1 fruit fly cellular context compared by ENCODE assay signal in genomic region chr3R:13874866-13875417, dm6.
TF ChIP-seq lines count a peak whose summit lies in the region.

E5 (minus strand) TSS chr3R:13874916.

TF ChIP-seq in whole organism, embryonic, 481 proteins besides CTCF, POLR2A, EP300 and RAD21 (continued from another document and continues in another):
- TF ChIP-seq HLH4C (GFP tag; IDR thresholded peaks at IDR 0.05; lab: Robert Waterston, UW; ENCODE audit: partially characterized antibody), result no peak; the same call in 2 of the 3 replicates
- no peak for TF ChIP-seq otp (GFP tag; IDR thresholded peaks at IDR 0.05; lab: Robert Waterston, UW)
- TF ChIP-seq row (GFP tag; IDR thresholded peaks at IDR 0.05; lab: Robert Waterston, UW), result no peak
- TF ChIP-seq CG32772 (GFP tag; IDR thresholded peaks at IDR 0.05; lab: Robert Waterston, UW), result no peak
- no peak for TF ChIP-seq tll (GFP tag; optimal IDR thresholded peaks at IDR 0.05; lab: Kevin White, UChicago)
- TF ChIP-seq H15 (GFP tag; IDR thresholded peaks at IDR 0.05; lab: Robert Waterston, UW), result no peak
- no peak for TF ChIP-seq CG14965 (GFP tag; optimal IDR thresholded peaks at IDR 0.05; lab: Kevin White, UChicago; ENCODE audit: borderline replicate concordance)
- TF ChIP-seq CG10147 (GFP tag; optimal IDR thresholded peaks at IDR 0.05; lab: Kevin White, UChicago), result no peak
- TF ChIP-seq hbn (GFP tag; IDR thresholded peaks at IDR 0.05; lab: Robert Waterston, UW; ENCODE audit: partially characterized antibody), result 0 out of 2 replicates have a peak, but pooled peaks have one; percentile 23
- no peak for TF ChIP-seq CG18011 (GFP tag; optimal IDR thresholded peaks at IDR 0.05; lab: Kevin White, UChicago)
- TF ChIP-seq Mrtf (GFP tag; IDR thresholded peaks at IDR 0.05; lab: Robert Waterston, UW), result no peak
- TF ChIP-seq E2f1 (GFP tag; IDR thresholded peaks at IDR 0.05; lab: Robert Waterston, UW), result no peak
- no peak for TF ChIP-seq CG17361 (GFP tag; IDR thresholded peaks at IDR 0.05; lab: Robert Waterston, UW)
- no peak for TF ChIP-seq ash1 (GFP tag; optimal IDR thresholded peaks at IDR 0.05; lab: Kevin White, UChicago)
- no peak for TF ChIP-seq CG12659 (GFP tag; optimal IDR thresholded peaks at IDR 0.05; lab: Kevin White, UChicago)
- peak; percentile 94 for TF ChIP-seq Nf-YA (GFP tag; IDR thresholded peaks at IDR 0.05; lab: Robert Waterston, UW)
- TF ChIP-seq cad (GFP tag; optimal IDR thresholded peaks at IDR 0.05; lab: Kevin White, UChicago), result no peak
- TF ChIP-seq bab2 (GFP tag; optimal IDR thresholded peaks at IDR 0.05; lab: Kevin White, UChicago), result no peak
- TF ChIP-seq CG3163 (GFP tag; optimal IDR thresholded peaks at IDR 0.05; lab: Kevin White, UChicago), result no peak
- TF ChIP-seq exex (tag; optimal IDR thresholded peaks at IDR 0.05; lab: Kevin White, UChicago), result no peak
- TF ChIP-seq croc (GFP tag; conservative IDR thresholded peaks at IDR 0.05; lab: Robert Waterston, UW), result no peak
- no peak for TF ChIP-seq psq (GFP tag; optimal IDR thresholded peaks at IDR 0.05; lab: Kevin White, UChicago)
- TF ChIP-seq CG8944 (GFP tag; optimal IDR thresholded peaks at IDR 0.05; lab: Kevin White, UChicago), result no peak
- no peak for TF ChIP-seq CG7372 (GFP tag; IDR thresholded peaks at IDR 0.05; lab: Robert Waterston, UW)
- no peak for TF ChIP-seq CG4730 (GFP tag; IDR thresholded peaks at IDR 0.05; lab: Robert Waterston, UW)
- TF ChIP-seq CG9817 (tag; optimal IDR thresholded peaks at IDR 0.05; lab: Kevin White, UChicago), result no peak
- no peak for TF ChIP-seq crc (GFP tag; optimal IDR thresholded peaks at IDR 0.05; lab: Kevin White, UChicago)
- 0 out of 3 replicates have a peak, but pooled peaks have one; percentile 15 for TF ChIP-seq knrl (GFP tag; IDR thresholded peaks at IDR 0.05; lab: Robert Waterston, UW; ENCODE audit: partially characterized antibody)
- no peak for TF ChIP-seq gro (GFP tag; optimal IDR thresholded peaks at IDR 0.05; lab: Kevin White, UChicago)
- no peak for TF ChIP-seq CG2875 (GFP tag; optimal IDR thresholded peaks at IDR 0.05; lab: Kevin White, UChicago)
- TF ChIP-seq Trl (optimal IDR thresholded peaks at IDR 0.05; lab: Kevin White, UChicago), result peak; percentile 92 to 93
- TF ChIP-seq Trl (GFP tag; optimal IDR thresholded peaks at IDR 0.05; lab: Kevin White, UChicago), result peak; percentile 43
- TF ChIP-seq ind (GFP tag; optimal IDR thresholded peaks at IDR 0.05; lab: Kevin White, UChicago), result no peak
- no peak for TF ChIP-seq Side (GFP tag; optimal IDR thresholded peaks at IDR 0.05; lab: Kevin White, UChicago)
- no peak for TF ChIP-seq dmrt99B (tag; optimal IDR thresholded peaks at IDR 0.05; lab: Kevin White, UChicago)
- peak; percentile 58 for TF ChIP-seq CoRest (tag; optimal IDR thresholded peaks at IDR 0.05; lab: Kevin White, UChicago)
- TF ChIP-seq CG13296 (GFP tag; optimal IDR thresholded peaks at IDR 0.05; lab: Kevin White, UChicago), result no peak
- TF ChIP-seq NFAT (GFP tag; IDR thresholded peaks at IDR 0.05; lab: Robert Waterston, UW), result no peak
- no peak for TF ChIP-seq Atf-2 (GFP tag; optimal IDR thresholded peaks at IDR 0.05; lab: Kevin White, UChicago)
- peak; percentile 90 for TF ChIP-seq sr (GFP tag; IDR thresholded peaks at IDR 0.05; lab: Robert Waterston, UW)
- no peak for TF ChIP-seq tio (GFP tag; optimal IDR thresholded peaks at IDR 0.05; lab: Kevin White, UChicago)
- TF ChIP-seq tx (GFP tag; optimal IDR thresholded peaks at IDR 0.05; lab: Kevin White, UChicago), result no peak
- no peak for TF ChIP-seq prd (optimal IDR thresholded peaks at IDR 0.05; lab: Kevin White, UChicago)
- TF ChIP-seq prd (GFP tag; IDR thresholded peaks at IDR 0.05; lab: Robert Waterston, UW), result 0 out of 3 replicates have a peak, but pooled peaks have one; percentile 15
- TF ChIP-seq tup (GFP tag; optimal IDR thresholded peaks at IDR 0.05; lab: Kevin White, UChicago), result no peak
- no peak for TF ChIP-seq lab (GFP tag; optimal IDR thresholded peaks at IDR 0.05; lab: Kevin White, UChicago)
- TF ChIP-seq nerfin-2 (GFP tag; IDR thresholded peaks at IDR 0.05; lab: Robert Waterston, UW; ENCODE audit: partially characterized antibody), result peak; percentile 43; the same call in 1 of the 2 replicates
- no peak for TF ChIP-seq CG11398 (GFP tag; optimal IDR thresholded peaks at IDR 0.05; lab: Kevin White, UChicago)
- no peak for TF ChIP-seq CG3065 (GFP tag; optimal IDR thresholded peaks at IDR 0.05; lab: Kevin White, UChicago)
- 0 out of 2 replicates have a peak, but pooled peaks have one; percentile 10 for TF ChIP-seq MBD-R2 (GFP tag; IDR thresholded peaks at IDR 0.05; lab: Robert Waterston, UW)
- no peak for TF ChIP-seq CG6765 (GFP tag; optimal IDR thresholded peaks at IDR 0.05; lab: Kevin White, UChicago)
- no peak for TF ChIP-seq scrt (GFP tag; optimal IDR thresholded peaks at IDR 0.05; lab: Kevin White, UChicago)
- TF ChIP-seq gsb (GFP tag; IDR thresholded peaks at IDR 0.05; lab: Robert Waterston, UW), result no peak
- TF ChIP-seq usp (GFP tag; optimal IDR thresholded peaks at IDR 0.05; lab: Kevin White, UChicago), result no peak
- no peak for TF ChIP-seq sc (optimal IDR thresholded peaks at IDR 0.05; lab: Kevin White, UChicago)
- no peak for TF ChIP-seq sc (GFP tag; optimal IDR thresholded peaks at IDR 0.05; lab: Kevin White, UChicago)
- no peak for TF ChIP-seq Hr78 (GFP tag; optimal IDR thresholded peaks at IDR 0.05; lab: Kevin White, UChicago)
- peak; percentile 40; the same call in 2 of the 3 replicates for TF ChIP-seq ci (GFP tag; IDR thresholded peaks at IDR 0.05; lab: Robert Waterston, UW)
- TF ChIP-seq CG8478 (optimal IDR thresholded peaks at IDR 0.05; lab: Kevin White, UChicago), result peak; percentile 93
- TF ChIP-seq seq (GFP tag; IDR thresholded peaks at IDR 0.05; lab: Robert Waterston, UW), result peak; percentile 30; the same call in 1 of the 2 replicates
- no peak for TF ChIP-seq az2 (GFP tag; optimal IDR thresholded peaks at IDR 0.05; lab: Kevin White, UChicago)
- TF ChIP-seq Oaz (GFP tag; IDR thresholded peaks at IDR 0.05; lab: Robert Waterston, UW), result no peak
- peak; percentile 31; the same call in 1 of the 2 replicates for TF ChIP-seq CG32532 (GFP tag; IDR thresholded peaks at IDR 0.05; lab: Robert Waterston, UW)
- TF ChIP-seq amos (GFP tag; IDR thresholded peaks at IDR 0.05; lab: Robert Waterston, UW; ENCODE audit: partially characterized antibody), result no peak
- no peak for TF ChIP-seq CG16779 (GFP tag; IDR thresholded peaks at IDR 0.05; lab: Robert Waterston, UW)
- TF ChIP-seq CG10654 (GFP tag; optimal IDR thresholded peaks at IDR 0.05; lab: Kevin White, UChicago), result no peak
- TF ChIP-seq CG10267 (tag; optimal IDR thresholded peaks at IDR 0.05; lab: Kevin White, UChicago), result no peak
- peak; percentile 98 for TF ChIP-seq Nf-YB (GFP tag; optimal IDR thresholded peaks at IDR 0.05; lab: Kevin White, UChicago)
- no peak for TF ChIP-seq Xrp1 (GFP tag; IDR thresholded peaks at IDR 0.05; lab: Robert Waterston, UW)
- no peak for TF ChIP-seq CG10462 (GFP tag; optimal IDR thresholded peaks at IDR 0.05; lab: Kevin White, UChicago)
- no peak for TF ChIP-seq CG18262 (tag; optimal IDR thresholded peaks at IDR 0.05; lab: Kevin White, UChicago)
- 0 out of 4 replicates have a peak, but pooled peaks have one; percentile 24 for TF ChIP-seq Dll (GFP tag; IDR thresholded peaks at IDR 0.05; lab: Robert Waterston, UW; ENCODE audit: partially characterized antibody)
- TF ChIP-seq CG17612 (GFP tag; IDR thresholded peaks at IDR 0.05; lab: Robert Waterston, UW), result no peak
- no peak for TF ChIP-seq CG1024 (GFP tag; IDR thresholded peaks at IDR 0.05; lab: Robert Waterston, UW)
- no peak for TF ChIP-seq Ets65A (GFP tag; lab: Kevin White, UChicago)
- TF ChIP-seq CG8765 (GFP tag; IDR thresholded peaks at IDR 0.05; lab: Robert Waterston, UW), result no peak
- no peak for TF ChIP-seq CG11456 (GFP tag; IDR thresholded peaks at IDR 0.05; lab: Robert Waterston, UW)
- no peak for TF ChIP-seq sens (GFP tag; lab: Kevin White, UChicago)
- peak; percentile 99 for TF ChIP-seq Nf-YC (tag; optimal IDR thresholded peaks at IDR 0.05; lab: Kevin White, UChicago)
- no peak for TF ChIP-seq fd64A (GFP tag; optimal IDR thresholded peaks at IDR 0.05; lab: Kevin White, UChicago)
- no peak for TF ChIP-seq CG7556 (GFP tag; optimal IDR thresholded peaks at IDR 0.05; lab: Kevin White, UChicago)
- no peak for TF ChIP-seq CG2129 (GFP tag; IDR thresholded peaks at IDR 0.05; lab: Robert Waterston, UW; ENCODE audit: partially characterized antibody)
- TF ChIP-seq CG8388 (GFP tag; optimal IDR thresholded peaks at IDR 0.05; lab: Kevin White, UChicago), result no peak
- peak; percentile 77 for TF ChIP-seq yki (optimal IDR thresholded peaks at IDR 0.05; lab: Kevin White, UChicago)
- no peak for TF ChIP-seq CG10431 (GFP tag; optimal IDR thresholded peaks at IDR 0.05; lab: Kevin White, UChicago)
- no peak for TF ChIP-seq insv (GFP tag; optimal IDR thresholded peaks at IDR 0.05; lab: Kevin White, UChicago)
- TF ChIP-seq D (optimal IDR thresholded peaks at IDR 0.05; lab: Kevin White, UChicago), result no peak
- TF ChIP-seq D (GFP tag; optimal IDR thresholded peaks at IDR 0.05; lab: Kevin White, UChicago), result no peak
- no peak for TF ChIP-seq CG18476 (GFP tag; optimal IDR thresholded peaks at IDR 0.05; lab: Kevin White, UChicago)
- TF ChIP-seq HmgD (GFP tag; optimal IDR thresholded peaks at IDR 0.05; lab: Kevin White, UChicago), result peak; percentile 19
- TF ChIP-seq CG13287 (GFP tag; IDR thresholded peaks at IDR 0.05; lab: Robert Waterston, UW; ENCODE audit: partially characterized antibody), result peak; percentile 58; the same call in 1 of the 2 replicates
- TF ChIP-seq sisA (GFP tag; IDR thresholded peaks at IDR 0.05; lab: Robert Waterston, UW), result no peak
- no peak for TF ChIP-seq Rx (GFP tag; IDR thresholded peaks at IDR 0.05; lab: Robert Waterston, UW)
- no peak for TF ChIP-seq chif (GFP tag; optimal IDR thresholded peaks at IDR 0.05; lab: Kevin White, UChicago)
- 0 out of 3 replicates have a peak, but pooled peaks have one; percentile 18 for TF ChIP-seq CG34422 (GFP tag; IDR thresholded peaks at IDR 0.05; lab: Robert Waterston, UW)
- TF ChIP-seq Meics (GFP tag; optimal IDR thresholded peaks at IDR 0.05; lab: Kevin White, UChicago), result no peak
- no peak for TF ChIP-seq CG3407 (GFP tag; optimal IDR thresholded peaks at IDR 0.05; lab: Kevin White, UChicago)
- peak; percentile 95 for TF ChIP-seq CG17385 (GFP tag; optimal IDR thresholded peaks at IDR 0.05; lab: Kevin White, UChicago)
- no peak for TF ChIP-seq CG17186 (GFP tag; optimal IDR thresholded peaks at IDR 0.05; lab: Kevin White, UChicago)
- TF ChIP-seq CG7987 (GFP tag; optimal IDR thresholded peaks at IDR 0.05; lab: Kevin White, UChicago), result no peak
- 0 out of 2 replicates have a peak, but pooled peaks have one; percentile 27 for TF ChIP-seq ato (GFP tag; IDR thresholded peaks at IDR 0.05; lab: Robert Waterston, UW; ENCODE audit: partially characterized antibody)
- no peak for TF ChIP-seq HLHmδ (GFP tag; optimal IDR thresholded peaks at IDR 0.05; lab: Kevin White, UChicago)
- no peak for TF ChIP-seq ssp (GFP tag; IDR thresholded peaks at IDR 0.05; lab: Robert Waterston, UW)
- TF ChIP-seq repo (GFP tag; optimal IDR thresholded peaks at IDR 0.05; lab: Kevin White, UChicago), result no peak
- no peak for TF ChIP-seq CG6654 (GFP tag; optimal IDR thresholded peaks at IDR 0.05; lab: Kevin White, UChicago)
- TF ChIP-seq org-1 (GFP tag; optimal IDR thresholded peaks at IDR 0.05; lab: Kevin White, UChicago), result no peak
- no peak for TF ChIP-seq CG42726 (GFP tag; IDR thresholded peaks at IDR 0.05; lab: Robert Waterston, UW; ENCODE audit: partially characterized antibody)
- TF ChIP-seq CG12071 (GFP tag; optimal IDR thresholded peaks at IDR 0.05; lab: Kevin White, UChicago), result no peak
- no peak for TF ChIP-seq chn (GFP tag; optimal IDR thresholded peaks at IDR 0.05; lab: Kevin White, UChicago)
- no peak for TF ChIP-seq CG15696 (tag; optimal IDR thresholded peaks at IDR 0.05; lab: Kevin White, UChicago)
- TF ChIP-seq Jarid2 (GFP tag; optimal IDR thresholded peaks at IDR 0.05; lab: Kevin White, UChicago), result peak; percentile 78
- no peak for TF ChIP-seq CG30431 (GFP tag; optimal IDR thresholded peaks at IDR 0.05; lab: Kevin White, UChicago)
- TF ChIP-seq klu (GFP tag; IDR thresholded peaks at IDR 0.05; lab: Robert Waterston, UW), result no peak
- no peak for TF ChIP-seq CHES-1-like (GFP tag; optimal IDR thresholded peaks at IDR 0.05; lab: Kevin White, UChicago)
- no peak for TF ChIP-seq Hand (GFP tag; optimal IDR thresholded peaks at IDR 0.05; lab: Kevin White, UChicago)
- no peak for TF ChIP-seq Eip74EF (GFP tag; optimal IDR thresholded peaks at IDR 0.05; lab: Kevin White, UChicago)
- no peak for TF ChIP-seq CG15479 (GFP tag; optimal IDR thresholded peaks at IDR 0.05; lab: Kevin White, UChicago)
- TF ChIP-seq stwl (tag; optimal IDR thresholded peaks at IDR 0.05; lab: Kevin White, UChicago), result no peak
- TF ChIP-seq Mes4 (GFP tag; optimal IDR thresholded peaks at IDR 0.05; lab: Kevin White, UChicago), result peak; percentile 11
- TF ChIP-seq gcm (GFP tag; optimal IDR thresholded peaks at IDR 0.05; lab: Kevin White, UChicago), result no peak
- TF ChIP-seq Abd-B (GFP tag; optimal IDR thresholded peaks at IDR 0.05; lab: Kevin White, UChicago), result peak; percentile 2
- no peak for TF ChIP-seq Ptx1 (GFP tag; IDR thresholded peaks at IDR 0.05; lab: Robert Waterston, UW)
- TF ChIP-seq abd-A (tag; optimal IDR thresholded peaks at IDR 0.05; lab: Kevin White, UChicago), result peak; percentile 69
- no peak for TF ChIP-seq lola (GFP tag; optimal IDR thresholded peaks at IDR 0.05; lab: Kevin White, UChicago)
- no peak for TF ChIP-seq sqz (GFP tag; optimal IDR thresholded peaks at IDR 0.05; lab: Kevin White, UChicago)
- TF ChIP-seq cato (GFP tag; optimal IDR thresholded peaks at IDR 0.05; lab: Kevin White, UChicago; ENCODE audit: borderline replicate concordance), result no peak
- no peak for TF ChIP-seq so (GFP tag; IDR thresholded peaks at IDR 0.05; lab: Robert Waterston, UW)
- TF ChIP-seq shn (GFP tag; optimal IDR thresholded peaks at IDR 0.05; lab: Kevin White, UChicago), result no peak
- peak; percentile 77 for TF ChIP-seq crol (GFP tag; IDR thresholded peaks at IDR 0.05; lab: Robert Waterston, UW)
- TF ChIP-seq pho (GFP tag; optimal IDR thresholded peaks at IDR 0.05; lab: Kevin White, UChicago), result no peak
- TF ChIP-seq Med (GFP tag; lab: Kevin White, UChicago), result peak; percentile 84
- TF ChIP-seq jing (GFP tag; optimal IDR thresholded peaks at IDR 0.05; lab: Kevin White, UChicago), result peak; percentile 49
- no peak for TF ChIP-seq Hmr (GFP tag; optimal IDR thresholded peaks at IDR 0.05; lab: Kevin White, UChicago)
- TF ChIP-seq kni (GFP tag; optimal IDR thresholded peaks at IDR 0.05; lab: Kevin White, UChicago), result peak; percentile 11
- TF ChIP-seq CG14050 (GFP tag; IDR thresholded peaks at IDR 0.05; lab: Robert Waterston, UW), result no peak
